Worm (Caenorhabditis elegans) whole organism, mixed stage, embryonic: ENCODE measurements around the gene F14D2.19.

Experiments used
- elt-1 ChIP-seq: sonication (generic microtip); optimal IDR thresholded peaks from 2 replicates; lab custom pipeline; 2017; ENCODE audit warnings: missing genetic modification characterization, mild to moderate bottlenecking, missing compliant biosample characterization, antibody characterized with exemption, moderate library complexity, borderline replicate concordance; ENCODE audit not compliant: insufficient read depth
- lin-13 ChIP-seq: fragments of 150-350 bp; optimal IDR thresholded peaks from 2 replicates; lab custom pipeline; 2014; ENCODE audit warnings: missing biosample characterization, missing genetic modification characterization
- nhr-12 ChIP-seq: fragments of 150-350 bp; optimal IDR thresholded peaks from 2 replicates; lab custom pipeline; 2014; ENCODE audit warnings: missing biosample characterization, missing genetic modification characterization
- pha-4 ChIP-seq: fragments of 150-350 bp; optimal IDR thresholded peaks from 2 replicates; lab custom pipeline; 2018; ENCODE audit warnings: missing biosample characterization, missing genetic modification reagents, missing genetic modification characterization
- sptf-1 ChIP-seq: sonication (generic microtip); optimal IDR thresholded peaks from 2 replicates; lab custom pipeline; 2017; ENCODE audit warnings: mild to moderate bottlenecking, missing genetic modification characterization, moderate library complexity, missing compliant biosample characterization
- unc-39 ChIP-seq: fragments of 150-350 bp; optimal IDR thresholded peaks from 2 replicates; lab custom pipeline; 2014; ENCODE audit warnings: missing biosample characterization, missing genetic modification characterization
- unc-62 ChIP-seq: fragments of 150-350 bp; optimal IDR thresholded peaks from 2 replicates; lab custom pipeline; 2014; ENCODE audit warnings: missing biosample characterization, missing genetic modification reagents, missing genetic modification characterization
- ztf-11 ChIP-seq: fragments of 150-350 bp; optimal IDR thresholded peaks from 2 replicates; lab custom pipeline; 2014; ENCODE audit warnings: missing biosample characterization, missing genetic modification characterization

DNA sequence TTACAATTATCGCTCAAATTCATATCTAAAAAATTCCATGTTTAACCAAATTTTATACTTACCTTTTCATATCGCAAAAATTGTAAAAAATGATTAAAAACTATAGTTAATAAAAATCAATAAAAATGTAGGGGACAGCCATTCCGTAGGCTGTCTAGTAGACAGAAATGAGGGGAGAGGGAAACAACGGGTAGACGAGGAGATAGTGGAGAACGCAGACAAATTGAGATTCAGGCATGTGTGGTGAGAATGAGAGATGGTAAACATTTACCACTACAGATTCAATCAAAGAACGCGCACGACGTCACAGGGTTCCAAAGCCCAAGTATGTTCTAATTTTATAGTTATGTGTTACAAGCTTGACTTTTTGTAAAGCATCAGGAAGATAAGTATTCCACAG is 33.4 kb downstream of the F14D2.19 start:
- TF ChIP-seq nhr-12 (tag; lab: Kevin White, UChicago) (no peak), elt-1 (no peak), pha-4 (tag; lab: Kevin White, UChicago) (peak; percentile 21), lin-13 (tag; lab: Kevin White, UChicago) (no peak), ztf-11 (no peak), sptf-1 (tag; lab: Kevin White, UChicago) (no peak), unc-62 (GFP tag; lab: Kevin White, UChicago) (no peak), unc-39 (tag; lab: Kevin White, UChicago) (no peak)
